Worm (Caenorhabditis elegans): Measurements from ENCODE around the gene Y47D3A.34.
A peak's percentile ranks its signal among the peaks of the same experiment; 100 is the strongest.

DNA sequence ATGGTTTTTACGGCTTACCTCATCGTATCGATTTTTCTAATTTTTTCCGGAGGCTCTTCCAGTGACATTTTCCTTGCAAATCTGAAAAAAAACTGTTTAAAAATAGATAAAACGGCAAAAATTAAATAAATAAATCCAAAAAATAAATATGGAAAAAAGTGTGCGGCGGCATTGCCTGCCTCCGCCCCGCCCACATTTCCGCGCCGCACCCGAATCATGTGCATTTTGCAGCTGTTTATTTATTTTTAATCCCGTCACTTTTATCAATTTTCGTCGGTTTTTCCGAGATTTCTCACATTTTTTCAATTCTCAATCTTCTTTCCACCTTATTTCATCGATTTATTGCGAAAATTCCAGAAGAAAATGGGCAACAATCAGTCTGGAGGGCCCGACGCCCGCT is 2.1 kb upstream of the Y47D3A.34 start, which contains the start of the genes Y47D3A.14 and aakb-2:
- TF ChIP-seq snpc-4 (tag; optimal IDR thresholded peaks at IDR 0.05) (no peak), unc-39 (tag; optimal IDR thresholded peaks at IDR 0.05) (no peak), unc-62 (GFP tag; optimal IDR thresholded peaks at IDR 0.05) (no peak), lin-13 (tag; optimal IDR thresholded peaks at IDR 0.05) (no peak), ztf-11 (tag; optimal IDR thresholded peaks at IDR 0.05) (no peak), M03D4.4 (tag; optimal IDR thresholded peaks at IDR 0.05) (peak; percentile 78), pha-4 (tag; optimal IDR thresholded peaks at IDR 0.05) (peak; percentile 44), nhr-28 (tag; optimal IDR thresholded peaks at IDR 0.05) (no peak)
